Worm (Caenorhabditis elegans): Measurements from ENCODE around the gene T16H12.9.

Gene T16H12.9

ce11 chrIII:10093093-10093492 lies 16.0 kb upstream of the T16H12.9 start:
- TF ChIP-seq nhr-11 (tag; optimal IDR thresholded peaks at IDR 0.05) (no peak), lin-35 (GFP tag; optimal IDR thresholded peaks at IDR 0.05) (peak; percentile 88 to 94), snu-23 (GFP tag; optimal IDR thresholded peaks at IDR 0.05) (peak; percentile 21), zip-4 (GFP tag; optimal IDR thresholded peaks at IDR 0.05) (no peak), lsy-2 (tag; optimal IDR thresholded peaks at IDR 0.05) (peak in 1 of 2 experiments; percentile 55), dpl-1 (GFP tag; optimal IDR thresholded peaks at IDR 0.05) (peak; percentile 84 to 92 (median 88)), nhr-47 (tag; optimal IDR thresholded peaks at IDR 0.05) (peak; percentile 13), rnt-1 (tag; optimal IDR thresholded peaks at IDR 0.05) (peak; percentile 51), lin-15B (tag; optimal IDR thresholded peaks at IDR 0.05) (peak; percentile 0), mdl-1 (tag; optimal IDR thresholded peaks at IDR 0.05) (peak in 1 of 2 experiments; percentile 30), efl-1 (optimal IDR thresholded peaks at IDR 0.05) (peak; percentile 45 to 93), efl-1 (GFP tag; optimal IDR thresholded peaks at IDR 0.05 in 1 of 2) (peak; percentile 90 to 99), tbx-2 (tag; optimal IDR thresholded peaks at IDR 0.05) (peak; percentile 1), F16B12.6 (tag; optimal IDR thresholded peaks at IDR 0.05) (peak; percentile 79), nhr-71 (tag; optimal IDR thresholded peaks at IDR 0.05) (peak; percentile 21), unc-86 (tag; optimal IDR thresholded peaks at IDR 0.05) (no peak), dsc-1 (tag; optimal IDR thresholded peaks at IDR 0.05) (peak; percentile 22)

DNA sequence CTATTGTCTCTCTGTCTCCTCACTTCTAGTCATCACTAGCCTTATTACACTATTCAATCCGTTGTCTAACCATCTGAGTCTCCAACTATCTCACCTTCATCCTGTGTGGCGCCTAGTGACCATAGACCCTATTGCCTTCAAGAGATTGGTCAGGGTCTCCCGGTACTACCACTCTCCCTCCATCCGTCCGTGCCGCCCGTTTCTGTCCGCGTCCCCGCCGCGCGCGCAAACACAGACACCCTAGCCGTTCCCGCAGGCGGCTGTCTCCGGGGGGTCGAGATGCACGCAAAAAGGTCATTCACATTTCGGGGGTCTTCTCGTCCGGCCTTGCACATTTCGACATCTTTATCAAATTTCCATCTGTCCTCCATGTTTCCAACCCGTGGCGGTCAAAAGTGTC lies 14.6 kb upstream of the T16H12.9 start:
- TF ChIP-seq efl-1 (optimal IDR thresholded peaks at IDR 0.05) (peak in 1 of 2 experiments; percentile 6), efl-1 (GFP tag; optimal IDR thresholded peaks at IDR 0.05 in 1 of 2) (peak in 1 of 2 experiments; percentile 83), nhr-71 (tag; optimal IDR thresholded peaks at IDR 0.05) (peak; percentile 36), lir-3 (tag; optimal IDR thresholded peaks at IDR 0.05; ENCODE audit: poor library complexity) (no peak), pax-3 (tag; optimal IDR thresholded peaks at IDR 0.05) (no peak), nhr-85 (tag) (peak; percentile 80), blmp-1 (tag; optimal IDR thresholded peaks at IDR 0.05) (peak; percentile 43), swsn-7 (tag; optimal IDR thresholded peaks at IDR 0.05) (peak; percentile 21), hlh-17 (GFP tag; optimal IDR thresholded peaks at IDR 0.05; ENCODE audit: borderline replicate concordance) (no peak), fos-1 (tag; optimal IDR thresholded peaks at IDR 0.05) (no peak), sup-37 (GFP tag; optimal IDR thresholded peaks at IDR 0.05) (no peak), snu-23 (GFP tag; optimal IDR thresholded peaks at IDR 0.05) (peak; percentile 56), zag-1 (tag; optimal IDR thresholded peaks at IDR 0.05) (no peak), nhr-90 (tag; optimal IDR thresholded peaks at IDR 0.05; ENCODE audit: poor library complexity) (peak; percentile 37), pqm-1 (tag; optimal IDR thresholded peaks at IDR 0.05) (no peak), dsc-1 (tag; optimal IDR thresholded peaks at IDR 0.05) (peak; percentile 32), nhr-20 (tag; optimal IDR thresholded peaks at IDR 0.05) (peak; percentile 23), unc-86 (tag; optimal IDR thresholded peaks at IDR 0.05) (no peak), nhr-76 (tag; optimal IDR thresholded peaks at IDR 0.05) (no peak), nhr-11 (tag; optimal IDR thresholded peaks at IDR 0.05) (no peak), ztf-11 (tag; optimal IDR thresholded peaks at IDR 0.05) (peak in 1 of 2 experiments; percentile 62), hpl-2 (GFP tag; optimal IDR thresholded peaks at IDR 0.05) (no peak), lin-14 (GFP tag; optimal IDR thresholded peaks at IDR 0.05) (peak; percentile 60), isw-1 (GFP tag; IDR thresholded peaks at IDR 0.05) (no peak), unc-30 (tag; optimal IDR thresholded peaks at IDR 0.05) (no peak), aha-1 (tag; optimal IDR thresholded peaks at IDR 0.05) (no peak), rnt-1 (tag; optimal IDR thresholded peaks at IDR 0.05) (peak; percentile 33), mep-1 (tag; optimal IDR thresholded peaks at IDR 0.05) (peak; percentile 22), ceh-88 (GFP tag; IDR thresholded peaks at IDR 0.05) (no peak), dpl-1 (GFP tag; optimal IDR thresholded peaks at IDR 0.05) (peak in 1 of 3 experiments; percentile 11), nhr-47 (tag; optimal IDR thresholded peaks at IDR 0.05) (peak; percentile 21), C04F5.9 (tag; optimal IDR thresholded peaks at IDR 0.05) (no peak)

- TF ChIP-seq blmp-1 (tag; optimal IDR thresholded peaks at IDR 0.05) = peak; percentile 8
- no peak for TF ChIP-seq C16A3.4 (tag; optimal IDR thresholded peaks at IDR 0.05)
- no peak for TF ChIP-seq nhr-20 (tag; optimal IDR thresholded peaks at IDR 0.05)
- TF ChIP-seq lsy-2 (tag; optimal IDR thresholded peaks at IDR 0.05) = peak in 1 of 2 experiments; percentile 49
- no peak for TF ChIP-seq sup-37 (GFP tag; optimal IDR thresholded peaks at IDR 0.05)
- no peak for TF ChIP-seq unc-98 (GFP tag; IDR thresholded peaks at IDR 0.05)
- no peak for TF ChIP-seq egl-27 (tag; optimal IDR thresholded peaks at IDR 0.05)
- no peak for TF ChIP-seq ama-1 (optimal IDR thresholded peaks at IDR 0.05)
- TF ChIP-seq lin-35 (GFP tag; optimal IDR thresholded peaks at IDR 0.05) = peak in 1 of 2 experiments; percentile 6
- no peak for TF ChIP-seq mdl-1 (tag; optimal IDR thresholded peaks at IDR 0.05)
- no peak for TF ChIP-seq ceh-8 (GFP tag; optimal IDR thresholded peaks at IDR 0.05)
- no peak for TF ChIP-seq hpl-2 (GFP tag; optimal IDR thresholded peaks at IDR 0.05)
- no peak for TF ChIP-seq efl-1 (optimal IDR thresholded peaks at IDR 0.05)
- TF ChIP-seq efl-1 (GFP tag; optimal IDR thresholded peaks at IDR 0.05 in 1 of 2) = no peak
Observed at ce11 chrIII:10095377-10095776, 13.7 kb upstream of the T16H12.9 start.
